Fruit fly (Drosophila melanogaster): ENCODE measurements around the gene CG16758.

Gene CG16758

dm6 chr3L:2503465-2503864 is at the start of gene CG16758:
CG16758 (minus strand) TSS chr3L:2503606.
- no peak for TF ChIP-seq noc (tag; optimal IDR thresholded peaks at IDR 0.05)

dm6 chr3L:2552116-2552843 is 48.9 kb upstream of the CG16758 start:
- TF ChIP-seq noc (tag; optimal IDR thresholded peaks at IDR 0.05), result no peak

- no peak for TF ChIP-seq noc (tag; optimal IDR thresholded peaks at IDR 0.05)
Measured at dm6 chr3L:2551137-2551676, 47.8 kb upstream of the CG16758 start.

dm6 chr3L:2548932-2549331 is 45.5 kb upstream of the CG16758 start:
- TF ChIP-seq noc (tag; optimal IDR thresholded peaks at IDR 0.05), result no peak

dm6 chr3L:2545913-2546312 is 42.5 kb upstream of the CG16758 start:
- TF ChIP-seq noc (tag; optimal IDR thresholded peaks at IDR 0.05), result no peak

dm6 chr3L:2545077-2545453 is 41.7 kb upstream of the CG16758 start:
- TF ChIP-seq noc (tag; optimal IDR thresholded peaks at IDR 0.05), result no peak

dm6 chr3L:2544435-2545076 is 41.1 kb upstream of the CG16758 start:
- TF ChIP-seq noc (tag; optimal IDR thresholded peaks at IDR 0.05), result no peak

- no peak for TF ChIP-seq noc (tag; optimal IDR thresholded peaks at IDR 0.05)
Measured at dm6 chr3L:2541361-2541760, 38.0 kb upstream of the CG16758 start.

- peak; percentile 90 for TF ChIP-seq noc (tag; optimal IDR thresholded peaks at IDR 0.05)
Measured at dm6 chr3L:2536969-2537600, 33.7 kb upstream of the CG16758 start.

dm6 chr3L:2533732-2534073 is 30.3 kb upstream of the CG16758 start:
- TF ChIP-seq noc (tag; optimal IDR thresholded peaks at IDR 0.05), result no peak

dm6 chr3L:2533000-2533731 is 29.8 kb upstream of the CG16758 start:
- no peak for TF ChIP-seq noc (tag; optimal IDR thresholded peaks at IDR 0.05)

- TF ChIP-seq noc (tag; optimal IDR thresholded peaks at IDR 0.05), result no peak
Measured at dm6 chr3L:2532377-2532776, 29.0 kb upstream of the CG16758 start.

- TF ChIP-seq noc (tag; optimal IDR thresholded peaks at IDR 0.05), result peak; percentile 45
Measured at dm6 chr3L:2531386-2532176, 28.2 kb upstream of the CG16758 start.

dm6 chr3L:2530635-2531034 is 27.2 kb upstream of the CG16758 start:
- no peak for TF ChIP-seq noc (tag; optimal IDR thresholded peaks at IDR 0.05)

- peak; percentile 18 for TF ChIP-seq noc (tag; optimal IDR thresholded peaks at IDR 0.05)
Measured at dm6 chr3L:2530090-2530489, 26.7 kb upstream of the CG16758 start.
